Worm (Caenorhabditis elegans) whole organism, L1 larva: ENCODE results near the gene C26E1.2.

Experiments used
- egl-27 ChIP-seq, 2 experiments: fragments of 150-350 bp in 1 of 2; sonication (generic microtip); optimal IDR thresholded peaks; 3 replicates each; lab custom pipeline; 2017 to 2018; ENCODE audit warnings: missing biosample characterization in 2 of 2, missing genetic modification characterization in 2 of 2, missing genetic modification reagents in 2 of 2
- jun-1 ChIP-seq: fragments of 150-350 bp; optimal IDR thresholded peaks from 2 replicates; lab custom pipeline; 2014; ENCODE audit warnings: missing biosample characterization, missing genetic modification reagents, missing genetic modification characterization
- lin-39 ChIP-seq: fragments of 150-350 bp; optimal IDR thresholded peaks from 2 replicates; lab custom pipeline; 2014; ENCODE audit warnings: missing biosample characterization, missing genetic modification reagents, missing genetic modification characterization

- no peak for TF ChIP-seq egl-27 (tag; optimal IDR thresholded peaks at IDR 0.05; lab: Kevin White, UChicago)
- TF ChIP-seq jun-1 (tag; lab: Kevin White, UChicago): no peak
- TF ChIP-seq lin-39 (tag; lab: Kevin White, UChicago): no peak
Measured at ce11 chrV:13295859-13296258, 9.1 kb upstream of the C26E1.2 start, which contains the start of gene uig-1.
